Fruit fly (Drosophila melanogaster): Measurements from ENCODE around the gene CG3823.

DNA sequence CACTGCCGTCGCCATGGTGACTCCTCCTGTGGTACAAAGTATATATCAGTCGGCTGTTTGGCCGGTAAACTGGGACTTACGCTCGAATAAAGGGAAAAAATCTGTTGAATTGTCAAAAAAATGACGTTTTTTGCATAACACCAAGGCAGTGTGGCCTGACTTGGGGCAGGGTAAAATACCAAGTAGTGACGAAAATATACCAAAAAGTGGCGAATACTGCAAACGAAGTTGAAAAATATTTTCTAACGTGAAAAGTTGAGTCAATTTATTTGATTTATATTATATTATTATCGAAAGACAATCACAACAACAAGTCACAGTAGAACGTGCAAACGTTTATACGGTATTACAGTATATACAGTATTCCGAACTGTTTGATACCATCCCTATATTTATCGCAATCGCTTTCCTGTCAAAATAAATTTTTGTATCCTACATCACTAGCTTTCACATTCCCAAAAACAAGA, 46.5 kb downstream of the CG3823 start, which contains the start of the genes ND-B16.6 and kdn:
- TF ChIP-seq CTCF (optimal IDR thresholded peaks at IDR 0.05) (no peak), CG8478 (optimal IDR thresholded peaks at IDR 0.05) (no peak)
